Fruit fly (Drosophila melanogaster): ENCODE data around the gene CG14852.

The CG14852 gene

DNA sequence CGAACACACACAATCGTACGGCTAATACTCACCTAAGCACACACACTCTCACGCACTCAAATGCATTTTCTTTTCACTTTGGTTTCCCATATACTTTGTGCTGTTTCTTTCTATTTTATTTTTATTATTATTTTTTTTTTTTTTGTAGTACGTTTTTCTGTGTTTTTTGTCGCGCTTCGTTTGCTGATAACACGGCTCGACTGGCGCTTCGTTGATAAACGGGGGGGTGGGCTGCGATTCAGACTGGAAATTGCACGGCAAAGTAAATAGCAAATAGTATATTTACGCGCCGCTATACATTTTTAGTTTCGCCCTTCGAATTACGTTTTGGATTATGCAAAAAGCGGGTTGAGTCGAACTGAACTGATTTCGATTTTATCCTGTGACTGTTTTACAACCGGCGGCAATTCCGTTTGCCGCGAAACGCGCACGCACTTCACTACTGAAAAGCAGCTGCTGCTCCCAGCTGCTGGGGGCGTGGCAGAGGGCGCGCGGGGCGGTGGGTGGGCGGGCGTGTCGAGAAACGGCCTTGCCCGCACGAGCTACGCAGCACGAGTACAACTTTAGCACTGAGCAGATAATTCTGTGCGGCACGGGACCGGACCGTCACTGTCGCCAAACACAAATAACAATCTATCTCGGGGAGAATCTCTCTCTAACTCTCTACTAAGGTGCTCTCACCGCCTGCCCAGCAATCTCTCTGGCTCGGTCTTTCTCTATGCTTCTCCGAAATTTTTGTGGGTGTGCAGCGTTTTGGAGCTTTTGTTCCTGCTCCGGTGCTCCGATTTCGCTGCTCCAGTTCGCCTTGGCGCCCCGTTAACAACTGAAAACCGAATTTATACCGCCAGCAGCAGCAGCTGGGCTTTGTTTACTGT is 8.0 kb upstream of the CG14852 start, which contains the start of gene Pde6 (continued):
- TF ChIP-seq CG17612 (GFP tag; IDR thresholded peaks at IDR 0.05) (0 out of 2 replicates have a peak, but pooled peaks have one; percentile 14), Optix (GFP tag; IDR thresholded peaks at IDR 0.05) (0 out of 3 replicates have a peak, but pooled peaks have one; percentile 35), CG11093 (GFP tag; IDR thresholded peaks at IDR 0.05) (no peak), Scr (GFP tag; IDR thresholded peaks at IDR 0.05; ENCODE audit: partially characterized antibody) (0 out of 2 replicates have a peak, but pooled peaks have one; percentile 20), trh (GFP tag; optimal IDR thresholded peaks at IDR 0.05) (no peak), sug (tag; optimal IDR thresholded peaks at IDR 0.05) (peak; percentile 85), hbn (GFP tag; IDR thresholded peaks at IDR 0.05; ENCODE audit: partially characterized antibody) (no peak; the same call in 1 of the 2 replicates), CG3065 (GFP tag; optimal IDR thresholded peaks at IDR 0.05) (peak; percentile 86), bsh (GFP tag; optimal IDR thresholded peaks at IDR 0.05) (peak in 1 of 2 experiments; percentile 78), ci (GFP tag; IDR thresholded peaks at IDR 0.05) (peak; percentile 64; the same call in 2 of the 3 replicates), jigr1 (GFP tag; IDR thresholded peaks at IDR 0.05) (no peak), CG16779 (GFP tag; IDR thresholded peaks at IDR 0.05) (peak; percentile 79; the same call in 1 of the 2 replicates), zen2 (GFP tag; IDR thresholded peaks at IDR 0.05; ENCODE audit: partially characterized antibody) (peak; percentile 51; the same call in 1 of the 3 replicates), dpn (GFP tag; optimal IDR thresholded peaks at IDR 0.05) (no peak), HLHmδ (GFP tag; optimal IDR thresholded peaks at IDR 0.05) (peak; percentile 33), Adf1 (GFP tag; IDR thresholded peaks at IDR 0.05) (peak; percentile 16; the same call in 1 of the 2 replicates), CG12744 (GFP tag; optimal IDR thresholded peaks at IDR 0.05) (no peak), chif (GFP tag; optimal IDR thresholded peaks at IDR 0.05) (no peak), Dbx (GFP tag; IDR thresholded peaks at IDR 0.05) (0 out of 3 replicates have a peak, but pooled peaks have one; percentile 8), Trl (optimal IDR thresholded peaks at IDR 0.05) (peak; percentile 79 to 93), Trl (GFP tag; optimal IDR thresholded peaks at IDR 0.05) (no peak), schlank (tag; optimal IDR thresholded peaks at IDR 0.05) (no peak), mirr (GFP tag; optimal IDR thresholded peaks at IDR 0.05) (peak; percentile 54), hb (GFP tag; IDR thresholded peaks at IDR 0.05; ENCODE audit: partially characterized antibody) (0 out of 3 replicates have a peak, but pooled peaks have one; percentile 9), danr (GFP tag; IDR thresholded peaks at IDR 0.05) (no peak), klu (GFP tag; IDR thresholded peaks at IDR 0.05) (no peak), Bgb (GFP tag; IDR thresholded peaks at IDR 0.05; ENCODE audit: partially characterized antibody) (peak; percentile 66; the same call in 1 of the 2 replicates), bbx (GFP tag; IDR thresholded peaks at IDR 0.05; ENCODE audit: partially characterized antibody) (peak; percentile 27; the same call in 1 of the 2 replicates), Nf-YA (GFP tag; IDR thresholded peaks at IDR 0.05) (peak; percentile 57), CG14441 (GFP tag; IDR thresholded peaks at IDR 0.05) (0 out of 2 replicates have a peak, but pooled peaks have one; percentile 16), Ravus (GFP tag; IDR thresholded peaks at IDR 0.05) (peak; percentile 54), CG15073 (GFP tag; optimal IDR thresholded peaks at IDR 0.05) (peak; percentile 32), otp (GFP tag; IDR thresholded peaks at IDR 0.05) (no peak), chinmo (GFP tag; IDR thresholded peaks at IDR 0.05; ENCODE audit: partially characterized antibody) (peak; percentile 73; the same call in 2 of the 4 replicates), Drgx (GFP tag; IDR thresholded peaks at IDR 0.05) (peak; percentile 80)

DNA sequence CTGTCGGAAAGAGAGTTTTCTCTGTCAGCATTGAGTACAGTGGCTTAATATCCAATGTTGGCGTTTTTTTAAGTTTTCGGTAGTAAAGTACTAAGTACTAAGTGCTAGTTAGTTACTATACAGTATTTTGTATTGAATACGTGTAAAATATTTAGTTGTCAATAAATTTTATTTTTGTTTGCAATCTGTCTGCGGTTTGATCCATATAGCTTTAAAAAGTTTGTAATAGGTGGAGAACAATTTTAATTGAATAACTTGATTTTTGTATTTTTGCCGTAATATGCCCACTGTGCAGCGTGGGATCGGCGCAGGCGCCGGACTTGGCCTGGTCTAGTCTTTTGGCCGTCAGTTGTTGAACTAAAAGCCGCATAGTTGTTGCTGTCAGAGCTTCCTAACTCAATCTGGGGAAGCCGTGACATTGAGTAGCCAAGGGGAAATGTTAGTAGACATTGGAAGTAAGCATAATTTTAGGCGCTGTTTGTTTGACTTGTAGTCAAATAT is 7.3 kb upstream of the CG14852 start:
- TF ChIP-seq Hr3 (GFP tag; optimal IDR thresholded peaks at IDR 0.05) (peak; percentile 86), emc (GFP tag; optimal IDR thresholded peaks at IDR 0.05) (peak; percentile 60), ftz-f1 (GFP tag; optimal IDR thresholded peaks at IDR 0.05) (peak; percentile 93), CG30020 (tag; optimal IDR thresholded peaks at IDR 0.05) (peak; percentile 48), Ets97D (GFP tag; optimal IDR thresholded peaks at IDR 0.05) (peak; percentile 65), CG3995 (GFP tag; optimal IDR thresholded peaks at IDR 0.05) (peak; percentile 67), CG3065 (GFP tag; optimal IDR thresholded peaks at IDR 0.05) (peak; percentile 27), odd (GFP tag; optimal IDR thresholded peaks at IDR 0.05) (peak; percentile 95), tup (GFP tag; optimal IDR thresholded peaks at IDR 0.05) (peak; percentile 77), yki (optimal IDR thresholded peaks at IDR 0.05) (no peak), CkIIα-i1 (GFP tag; IDR thresholded peaks at IDR 0.05) (peak; percentile 19; the same call in 1 of the 2 replicates), CG32767 (GFP tag; IDR thresholded peaks at IDR 0.05) (peak; percentile 89), Hey (tag; optimal IDR thresholded peaks at IDR 0.05) (peak; percentile 30), CG14050 (GFP tag; IDR thresholded peaks at IDR 0.05) (peak; percentile 86), CG7556 (GFP tag; optimal IDR thresholded peaks at IDR 0.05) (peak; percentile 97), Rfx (GFP tag; IDR thresholded peaks at IDR 0.05) (peak; percentile 87)

Measured in whole organism, embryonic.